Worm (Caenorhabditis elegans) whole organism, L4/young adult: ENCODE measurements around the gene rbd-1.

ENCODE experiments used
- dao-5 ChIP-seq: sonication (generic microtip); optimal IDR thresholded peaks from 2 replicates; lab custom pipeline; 2016; ENCODE audit warnings: missing genotype, missing genetic modification characterization, moderate library complexity, missing compliant biosample characterization
- him-1 ChIP-seq: sonication (generic microtip); optimal IDR thresholded peaks from 2 replicates; lab custom pipeline; 2016; ENCODE audit warnings: missing genotype, missing genetic modification reagents, missing genetic modification characterization, missing compliant biosample characterization

- TF ChIP-seq him-1 (tag; lab: Kevin White, UChicago): no peak
- TF ChIP-seq dao-5 (tag; lab: Kevin White, UChicago): no peak
Measured at ce11 chrIV:12719664-12720063, 5.1 kb upstream of the rbd-1 start, which contains the start of gene idpp-7.
